Worm (Caenorhabditis elegans) whole organism, L1 larva: ENCODE data around the gene daf-12.

Experiments used
- ceh-82 ChIP-seq, 3 experiments: fragments of 150-350 bp in 1 of 3; sonication (generic microtip) in 2 of 3; optimal IDR thresholded peaks; 2 replicates each; lab custom pipeline; 2014 to 2017; ENCODE audit warnings: missing biosample characterization in 3 of 3, missing genetic modification characterization in 3 of 3
- ces-1 ChIP-seq: fragments of 150-350 bp; optimal IDR thresholded peaks from 2 replicates; lab custom pipeline; 2014; ENCODE audit warnings: missing biosample characterization, missing genetic modification reagents, missing genetic modification characterization
- dpl-1 ChIP-seq, 3 experiments: fragments of 150-350 bp in 2 of 3; sonication (generic microtip) in 1 of 3; optimal IDR thresholded peaks; 2 replicates each; lab custom pipeline; 2014 to 2017; ENCODE audit warnings: missing biosample characterization in 3 of 3, missing genetic modification characterization in 3 of 3, missing genetic modification reagents in 3 of 3
- egl-27 ChIP-seq, 2 experiments: fragments of 150-350 bp in 1 of 2; sonication (generic microtip); optimal IDR thresholded peaks; 3 replicates each; lab custom pipeline; 2017 to 2018; ENCODE audit warnings: missing biosample characterization in 2 of 2, missing genetic modification characterization in 2 of 2, missing genetic modification reagents in 2 of 2
- elt-3 ChIP-seq, 6 experiments: fragments of 150-350 bp in 1 of 6; sonication (generic microtip); optimal IDR thresholded peaks; 2 replicates each; lab custom pipeline; 2017 to 2018; ENCODE audit warnings: missing biosample characterization in 6 of 6, missing genetic modification characterization in 6 of 6, inconsistent platforms in 1 of 6
- jun-1 ChIP-seq: fragments of 150-350 bp; optimal IDR thresholded peaks from 2 replicates; lab custom pipeline; 2014; ENCODE audit warnings: missing biosample characterization, missing genetic modification reagents, missing genetic modification characterization
- nhr-28 ChIP-seq: fragments of 150-350 bp; optimal IDR thresholded peaks from 2 replicates; lab custom pipeline; 2014; ENCODE audit warnings: missing biosample characterization, missing genetic modification characterization
- pax-3 ChIP-seq: fragments of 200-800 bp; sonication (Bioruptor generic); optimal IDR thresholded peaks from 2 replicates; lab custom pipeline; 2018; ENCODE audit warnings: mild to moderate bottlenecking, missing genetic modification characterization, moderate library complexity, missing compliant biosample characterization
- rnt-1 ChIP-seq: sonication (generic microtip); optimal IDR thresholded peaks from 2 replicates; lab custom pipeline; 2016; ENCODE audit warnings: mild to moderate bottlenecking, missing genetic modification characterization, moderate library complexity, missing compliant biosample characterization
- sptf-1 ChIP-seq: fragments of 150-350 bp; optimal IDR thresholded peaks from 2 replicates; lab custom pipeline; 2014; ENCODE audit warnings: missing biosample characterization, missing genetic modification characterization
- unc-130 ChIP-seq: fragments of 150-350 bp; optimal IDR thresholded peaks from 2 replicates; lab custom pipeline; 2017; ENCODE audit warnings: missing biosample characterization, missing genetic modification characterization, inconsistent platforms
- unc-62 ChIP-seq: fragments of 150-350 bp; optimal IDR thresholded peaks from 2 replicates; lab custom pipeline; 2014; ENCODE audit warnings: missing biosample characterization, missing genetic modification reagents, missing genetic modification characterization
- ztf-11 ChIP-seq, 2 experiments: sonication (generic microtip); optimal IDR thresholded peaks; 2 replicates each; lab custom pipeline; 2016 to 2017; ENCODE audit warnings: missing genetic modification characterization in 2 of 2, missing biosample characterization in 1 of 2, missing compliant biosample characterization in 1 of 2

ce11 chrX:10594701-10595421 is 40.8 kb upstream of the daf-12 start:
- TF ChIP-seq ztf-11 (tag; optimal IDR thresholded peaks at IDR 0.05; lab: Kevin White, UChicago), result no peak
- TF ChIP-seq nhr-28, result no peak
- TF ChIP-seq ces-1 (GFP tag; lab: Kevin White, UChicago), result no peak
- TF ChIP-seq pax-3, result no peak
- no peak for TF ChIP-seq sptf-1 (tag; lab: Kevin White, UChicago)
- no peak for TF ChIP-seq jun-1 (tag; lab: Kevin White, UChicago)
- TF ChIP-seq elt-3 (tag; optimal IDR thresholded peaks at IDR 0.05; lab: Kevin White, UChicago), result no peak
- TF ChIP-seq dpl-1 (GFP tag; optimal IDR thresholded peaks at IDR 0.05; lab: Kevin White, UChicago), result no peak
- peak; percentile 6 for TF ChIP-seq rnt-1 (tag; lab: Kevin White, UChicago)
- no peak for TF ChIP-seq ceh-82 (tag; optimal IDR thresholded peaks at IDR 0.05; lab: Kevin White, UChicago)
- no peak for TF ChIP-seq unc-62 (GFP tag; lab: Kevin White, UChicago)
- TF ChIP-seq egl-27 (tag; optimal IDR thresholded peaks at IDR 0.05; lab: Kevin White, UChicago), result no peak
- TF ChIP-seq unc-130 (tag; lab: Kevin White, UChicago), result no peak
